Worm (Caenorhabditis elegans) whole organism, mixed stage, embryonic: ENCODE data around the gene ZK1307.9.
A peak's percentile ranks its signal among the peaks of the same experiment; 100 is the strongest.

Source experiments
- M03D4.4 ChIP-seq: sonication (generic microtip); optimal IDR thresholded peaks from 2 replicates; lab custom pipeline; 2017; ENCODE audit warnings: mild to moderate bottlenecking, missing genetic modification characterization, missing compliant biosample characterization
- bed-3 ChIP-seq: fragments of 200-800 bp; sonication (Bioruptor generic); optimal IDR thresholded peaks from 3 replicates; lab custom pipeline; 2018; ENCODE audit warnings: mild to moderate bottlenecking, missing genetic modification characterization, moderate library complexity, missing compliant biosample characterization
- blmp-1 ChIP-seq: fragments of 150-350 bp; optimal IDR thresholded peaks from 2 replicates; lab custom pipeline; 2014; ENCODE audit warnings: missing biosample characterization, missing genetic modification characterization
- ceh-39 ChIP-seq: fragments of 150-350 bp; optimal IDR thresholded peaks from 2 replicates; lab custom pipeline; 2014; ENCODE audit warnings: missing biosample characterization, missing genetic modification characterization
- ceh-43 ChIP-seq: fragments of 200-800 bp; sonication (Bioruptor generic); optimal IDR thresholded peaks from 2 replicates; lab custom pipeline; 2018; ENCODE audit warnings: mild to moderate bottlenecking, missing genetic modification characterization, moderate library complexity, missing compliant biosample characterization
- ceh-83 ChIP-seq: fragments of 200-800 bp; sonication (Bioruptor generic); optimal IDR thresholded peaks from 2 replicates; lab custom pipeline; 2018; ENCODE audit warnings: mild to moderate bottlenecking, missing genetic modification characterization, missing compliant biosample characterization
- ces-1 ChIP-seq: fragments of 150-350 bp; optimal IDR thresholded peaks from 2 replicates; lab custom pipeline; 2014; ENCODE audit warnings: missing biosample characterization, missing genetic modification reagents, missing genetic modification characterization
- cnd-1 ChIP-seq: fragments of 200-800 bp; sonication (Bioruptor generic); optimal IDR thresholded peaks from 2 replicates; lab custom pipeline; 2018; ENCODE audit warnings: mild to moderate bottlenecking, missing genetic modification characterization, missing compliant biosample characterization
- drap-1 ChIP-seq: fragments of 200-800 bp; sonication (Bioruptor generic); optimal IDR thresholded peaks from 3 replicates; lab custom pipeline; 2018; ENCODE audit warnings: mild to moderate bottlenecking, missing genetic modification characterization, missing compliant biosample characterization
- elt-1 ChIP-seq: sonication (generic microtip); optimal IDR thresholded peaks from 2 replicates; lab custom pipeline; 2017; ENCODE audit warnings: missing genetic modification characterization, mild to moderate bottlenecking, missing compliant biosample characterization, antibody characterized with exemption, moderate library complexity, borderline replicate concordance; ENCODE audit not compliant: insufficient read depth
- elt-3 ChIP-seq: fragments of 150-350 bp; optimal IDR thresholded peaks from 2 replicates; lab custom pipeline; 2014; ENCODE audit warnings: missing biosample characterization, missing genetic modification characterization
- ham-2 ChIP-seq: fragments of 200-800 bp; sonication (Bioruptor generic); optimal IDR thresholded peaks from 2 replicates; lab custom pipeline; 2018; ENCODE audit warnings: mild to moderate bottlenecking, missing genetic modification characterization, missing compliant biosample characterization
- hlh-1 ChIP-seq: fragments of 150-350 bp; optimal IDR thresholded peaks from 2 replicates; lab custom pipeline; 2014; ENCODE audit warnings: missing biosample characterization, missing genetic modification reagents, missing genetic modification characterization
- lin-32 ChIP-seq: fragments of 200-800 bp; sonication (Bioruptor generic); optimal IDR thresholded peaks from 2 replicates; lab custom pipeline; 2018; ENCODE audit warnings: mild to moderate bottlenecking, missing genetic modification characterization, missing compliant biosample characterization
- lsy-2 ChIP-seq: fragments of 150-350 bp; optimal IDR thresholded peaks from 2 replicates; lab custom pipeline; 2014; ENCODE audit warnings: missing biosample characterization, missing genetic modification characterization
- mab-5 ChIP-seq: fragments of 150-350 bp; optimal IDR thresholded peaks from 2 replicates; lab custom pipeline; 2014; ENCODE audit warnings: missing biosample characterization, missing genetic modification characterization
- mep-1 ChIP-seq: fragments of 150-350 bp; optimal IDR thresholded peaks from 2 replicates; lab custom pipeline; 2017; ENCODE audit warnings: missing biosample characterization, missing genetic modification reagents, missing genetic modification characterization, inconsistent platforms
- mls-2 ChIP-seq: sonication (generic microtip); optimal IDR thresholded peaks from 2 replicates; lab custom pipeline; 2016; ENCODE audit warnings: mild to moderate bottlenecking, missing genetic modification characterization, moderate library complexity, missing compliant biosample characterization
- nhr-237 ChIP-seq: fragments of 150-350 bp; optimal IDR thresholded peaks from 2 replicates; lab custom pipeline; 2014; ENCODE audit warnings: missing biosample characterization, missing genetic modification characterization
- nhr-28 ChIP-seq: fragments of 150-350 bp; optimal IDR thresholded peaks from 2 replicates; lab custom pipeline; 2014; ENCODE audit warnings: missing biosample characterization, missing genetic modification characterization
- nhr-76 ChIP-seq: sonication (generic microtip); optimal IDR thresholded peaks from 2 replicates; lab custom pipeline; 2017; ENCODE audit warnings: missing biosample characterization, missing genetic modification characterization
- pha-4 ChIP-seq: fragments of 150-350 bp; optimal IDR thresholded peaks from 2 replicates; lab custom pipeline; 2018; ENCODE audit warnings: missing biosample characterization, missing genetic modification reagents, missing genetic modification characterization
- sem-2 ChIP-seq: fragments of 200-800 bp; sonication (Bioruptor generic); optimal IDR thresholded peaks from 2 replicates; lab custom pipeline; 2018; ENCODE audit warnings: mild to moderate bottlenecking, missing genetic modification characterization, missing compliant biosample characterization
- snpc-4 ChIP-seq: fragments of 150-350 bp; optimal IDR thresholded peaks from 2 replicates; lab custom pipeline; 2014; ENCODE audit warnings: missing biosample characterization, missing genetic modification characterization
- tbx-8 ChIP-seq: fragments of 200-800 bp; sonication (Bioruptor generic); optimal IDR thresholded peaks from 2 replicates; lab custom pipeline; 2018; ENCODE audit warnings: mild to moderate bottlenecking, missing genetic modification characterization, moderate library complexity, missing compliant biosample characterization
- unc-120 ChIP-seq: sonication (generic microtip); optimal IDR thresholded peaks from 2 replicates; lab custom pipeline; 2017; ENCODE audit warnings: missing genetic modification characterization, missing compliant biosample characterization; ENCODE audit not compliant: poor library complexity, severe bottlenecking
- unc-39 ChIP-seq: fragments of 150-350 bp; optimal IDR thresholded peaks from 2 replicates; lab custom pipeline; 2014; ENCODE audit warnings: missing biosample characterization, missing genetic modification characterization
- unc-62 ChIP-seq: fragments of 150-350 bp; optimal IDR thresholded peaks from 2 replicates; lab custom pipeline; 2014; ENCODE audit warnings: missing biosample characterization, missing genetic modification reagents, missing genetic modification characterization
- zip-8 ChIP-seq: fragments of 150-350 bp; optimal IDR thresholded peaks from 2 replicates; lab custom pipeline; 2014; ENCODE audit warnings: missing biosample characterization, missing genetic modification characterization
- ztf-11 ChIP-seq: fragments of 150-350 bp; optimal IDR thresholded peaks from 2 replicates; lab custom pipeline; 2014; ENCODE audit warnings: missing biosample characterization, missing genetic modification characterization

The ZK1307.9 gene

ce11 chrII:9621121-9621520 is 28.2 kb upstream of the ZK1307.9 start:
- peak; percentile 90 for TF ChIP-seq unc-62 (GFP tag; lab: Kevin White, UChicago)
- TF ChIP-seq unc-120: peak; percentile 39
- no peak for TF ChIP-seq cnd-1
- no peak for TF ChIP-seq drap-1 (GFP tag; lab: Kevin White, UChicago)
- peak; percentile 67 for TF ChIP-seq hlh-1 (tag; lab: Kevin White, UChicago)
- TF ChIP-seq nhr-76 (tag; lab: Kevin White, UChicago): no peak
- no peak for TF ChIP-seq ham-2 (GFP tag; lab: Kevin White, UChicago)
- TF ChIP-seq, all 35 proteins: peak for 3

DNA sequence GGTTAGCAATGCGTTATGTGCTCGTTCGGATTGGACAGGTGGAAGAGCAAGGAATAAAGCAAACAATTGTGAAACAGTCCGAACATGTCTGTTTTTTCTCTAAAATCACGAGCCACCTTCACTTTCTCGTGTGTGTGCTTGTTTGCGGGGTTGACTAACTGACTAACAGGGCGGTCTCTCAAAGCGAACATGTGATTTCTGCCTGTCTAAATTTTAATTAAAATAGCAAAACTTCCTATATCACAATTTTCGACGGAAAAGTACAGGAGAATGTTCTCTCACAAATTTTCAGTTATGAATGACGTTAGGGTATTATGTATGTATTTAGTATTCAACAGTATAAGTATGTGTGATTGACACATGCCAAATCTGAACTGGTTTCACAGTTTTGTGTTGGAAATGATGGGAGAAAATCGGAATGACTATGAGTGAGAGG is 27.4 kb upstream of the ZK1307.9 start:
- TF ChIP-seq lsy-2 (tag; lab: Kevin White, UChicago): no peak
- no peak for TF ChIP-seq mls-2 (tag; lab: Kevin White, UChicago)
- TF ChIP-seq unc-62 (GFP tag; lab: Kevin White, UChicago): no peak
- no peak for TF ChIP-seq tbx-8 (GFP tag; lab: Kevin White, UChicago)
- TF ChIP-seq cnd-1: no peak
- no peak for TF ChIP-seq M03D4.4 (tag; lab: Kevin White, UChicago)
- TF ChIP-seq unc-39 (tag; lab: Kevin White, UChicago): no peak
- no peak for TF ChIP-seq drap-1 (GFP tag; lab: Kevin White, UChicago)
- no peak for TF ChIP-seq hlh-1 (tag; lab: Kevin White, UChicago)
- TF ChIP-seq blmp-1 (tag; lab: Kevin White, UChicago): no peak
- no peak for TF ChIP-seq elt-3
- TF ChIP-seq ztf-11 (tag; lab: Kevin White, UChicago): no peak
- no peak for TF ChIP-seq mep-1 (tag; lab: Kevin White, UChicago)
- TF ChIP-seq sem-2 (GFP tag; lab: Kevin White, UChicago): no peak
- TF ChIP-seq ceh-83 (GFP tag; lab: Kevin White, UChicago): no peak
- no peak for TF ChIP-seq nhr-76 (tag; lab: Kevin White, UChicago)
- no peak for TF ChIP-seq elt-1 (tag; lab: Kevin White, UChicago)

DNA sequence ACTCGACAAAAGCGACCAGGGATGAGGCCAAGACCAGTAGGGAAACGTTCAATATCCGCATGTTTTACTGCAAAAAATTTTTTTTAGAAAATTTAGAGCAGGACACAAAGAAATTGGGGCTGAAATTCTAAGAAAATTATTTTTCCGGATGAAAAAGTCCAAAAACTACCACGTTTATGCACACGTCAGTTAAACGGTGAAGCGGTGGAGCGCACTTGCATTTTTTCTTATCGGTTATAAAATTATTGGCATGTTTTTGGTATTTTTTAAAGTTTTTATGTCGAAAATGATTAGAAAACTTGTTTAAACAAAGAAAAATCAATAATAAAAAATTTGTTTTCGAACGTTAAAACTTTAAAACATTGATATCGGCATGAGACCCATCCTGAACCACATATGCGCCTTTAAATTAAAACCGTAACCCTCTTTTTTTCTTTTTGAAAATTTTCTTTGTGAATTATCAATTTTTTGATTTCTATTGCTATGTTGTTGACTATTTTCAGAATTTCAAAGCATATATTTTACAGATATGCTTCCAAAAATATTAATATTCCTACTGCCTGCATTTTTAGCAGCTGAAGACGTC is 25.1 kb upstream of the ZK1307.9 start, which contains the start of the genes dnj-20 and ZK1307.8:
Gene dnj-20 (minus strand): TSS at position 67 of the 586 bp plus-strand sequence.
Gene ZK1307.8 (plus strand): TSS at position 504 of the 586 bp plus-strand sequence.
- no peak for TF ChIP-seq ceh-39 (tag; lab: Kevin White, UChicago)
- peak; percentile 8 for TF ChIP-seq mep-1 (tag; lab: Kevin White, UChicago)
- peak; percentile 10 for TF ChIP-seq ces-1 (GFP tag; lab: Kevin White, UChicago)

DNA sequence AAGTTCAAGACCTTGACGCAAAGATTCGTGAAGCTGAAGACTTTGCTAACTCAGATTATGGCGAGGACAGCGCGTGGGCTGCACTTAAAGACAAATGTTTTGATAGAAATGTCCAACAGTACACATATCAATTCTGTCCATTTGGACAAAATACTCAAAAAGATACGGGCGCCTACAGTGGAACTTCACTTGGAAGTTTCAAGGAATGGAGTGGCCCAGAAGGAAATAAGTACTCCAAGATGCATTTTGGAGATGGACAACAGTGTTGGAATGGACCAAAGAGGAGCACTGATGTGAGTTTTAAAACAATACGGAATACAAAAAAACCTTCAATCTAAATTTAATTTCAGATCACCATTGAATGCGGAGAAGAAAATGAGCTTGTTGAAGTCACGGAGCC is 23.4 kb upstream of the ZK1307.9 start:
- TF ChIP-seq lin-32 (GFP tag; lab: Kevin White, UChicago): no peak
- TF ChIP-seq M03D4.4 (tag; lab: Kevin White, UChicago): no peak
- TF ChIP-seq ceh-43 (GFP tag; lab: Kevin White, UChicago): no peak
- TF ChIP-seq mep-1 (tag; lab: Kevin White, UChicago): no peak
- no peak for TF ChIP-seq ceh-83 (GFP tag; lab: Kevin White, UChicago)
- TF ChIP-seq blmp-1 (tag; lab: Kevin White, UChicago): no peak
- no peak for TF ChIP-seq ces-1 (GFP tag; lab: Kevin White, UChicago)
- TF ChIP-seq bed-3 (GFP tag; lab: Kevin White, UChicago): no peak
- no peak for TF ChIP-seq hlh-1 (tag; lab: Kevin White, UChicago)
- TF ChIP-seq mab-5: no peak
- no peak for TF ChIP-seq ceh-39 (tag; lab: Kevin White, UChicago)
- no peak for TF ChIP-seq sem-2 (GFP tag; lab: Kevin White, UChicago)

ce11 chrII:9636300-9636699 is 13.0 kb upstream of the ZK1307.9 start, which contains the start of gene ZK1307.7:
ZK1307.7 (plus strand) TSS chrII:9636600.
- TF ChIP-seq ceh-83 (GFP tag; lab: Kevin White, UChicago) (no peak), bed-3 (GFP tag; lab: Kevin White, UChicago) (no peak), nhr-28 (no peak), mab-5 (no peak), sem-2 (GFP tag; lab: Kevin White, UChicago) (no peak), M03D4.4 (tag; lab: Kevin White, UChicago) (no peak), ztf-11 (tag; lab: Kevin White, UChicago) (no peak), nhr-237 (tag; lab: Kevin White, UChicago) (no peak), snpc-4 (tag; lab: Kevin White, UChicago) (no peak), pha-4 (tag; lab: Kevin White, UChicago) (no peak), zip-8 (tag; lab: Kevin White, UChicago) (no peak), mep-1 (tag; lab: Kevin White, UChicago) (no peak)
